Worm (Caenorhabditis elegans) whole organism, L1 larva: ENCODE measurements around the gene srlf-32.

ENCODE experiments used
- C16A3.4 ChIP-seq: fragments of 150-350 bp; optimal IDR thresholded peaks from 2 replicates; lab custom pipeline; 2014; ENCODE audit warnings: missing biosample characterization, missing genetic modification characterization
- aha-1 ChIP-seq: fragments of 150-350 bp; optimal IDR thresholded peaks from 2 replicates; lab custom pipeline; 2014; ENCODE audit warnings: missing biosample characterization, missing genetic modification characterization
- alr-1 ChIP-seq: fragments of 200-800 bp; sonication (Bioruptor generic); optimal IDR thresholded peaks from 2 replicates; lab custom pipeline; 2018; ENCODE audit warnings: borderline replicate concordance, mild to moderate bottlenecking, missing genetic modification characterization, missing compliant biosample characterization
- aly-2 ChIP-seq: fragments of 150-350 bp; optimal IDR thresholded peaks from 2 replicates; lab custom pipeline; 2014; ENCODE audit warnings: missing biosample characterization, missing genetic modification characterization
- ceh-82 ChIP-seq, 3 experiments: fragments of 150-350 bp in 1 of 3; sonication (generic microtip) in 2 of 3; optimal IDR thresholded peaks; 2 replicates each; lab custom pipeline; 2014 to 2017; ENCODE audit warnings: missing biosample characterization in 3 of 3, missing genetic modification characterization in 3 of 3
- ceh-88 ChIP-seq: fragments of 200-800 bp; sonication (Bioruptor generic); IDR thresholded peaks from 2 replicates; pipeline ENCODE4 v1.3.6; 2022; ENCODE audit warnings: missing genetic modification characterization, missing compliant biosample characterization
- elt-3 ChIP-seq, 6 experiments: fragments of 150-350 bp in 1 of 6; sonication (generic microtip); optimal IDR thresholded peaks; 2 replicates each; lab custom pipeline; 2017 to 2018; ENCODE audit warnings: missing biosample characterization in 6 of 6, missing genetic modification characterization in 6 of 6, inconsistent platforms in 1 of 6
- lin-14 ChIP-seq: fragments of 200-800 bp; sonication (Bioruptor generic); optimal IDR thresholded peaks from 2 replicates; lab custom pipeline; 2018; ENCODE audit warnings: mild to moderate bottlenecking, missing genetic modification characterization, moderate library complexity, missing compliant biosample characterization
- mep-1 ChIP-seq: fragments of 150-350 bp; optimal IDR thresholded peaks from 2 replicates; lab custom pipeline; 2014; ENCODE audit warnings: missing biosample characterization, missing genetic modification characterization
- nhr-20 ChIP-seq: sonication (generic microtip); optimal IDR thresholded peaks from 2 replicates; lab custom pipeline; 2016; ENCODE audit warnings: mild to moderate bottlenecking, missing genetic modification characterization, missing compliant biosample characterization
- nhr-76 ChIP-seq: sonication (generic microtip); optimal IDR thresholded peaks from 2 replicates; lab custom pipeline; 2017; ENCODE audit warnings: missing biosample characterization, missing genetic modification characterization
- nhr-77 ChIP-seq: fragments of 150-350 bp; optimal IDR thresholded peaks from 2 replicates; lab custom pipeline; 2014; ENCODE audit warnings: missing biosample characterization, missing genetic modification characterization
- rnt-1 ChIP-seq: sonication (generic microtip); optimal IDR thresholded peaks from 2 replicates; lab custom pipeline; 2016; ENCODE audit warnings: mild to moderate bottlenecking, missing genetic modification characterization, moderate library complexity, missing compliant biosample characterization
- unc-62 ChIP-seq: fragments of 150-350 bp; optimal IDR thresholded peaks from 2 replicates; lab custom pipeline; 2014; ENCODE audit warnings: missing biosample characterization, missing genetic modification reagents, missing genetic modification characterization

DNA sequence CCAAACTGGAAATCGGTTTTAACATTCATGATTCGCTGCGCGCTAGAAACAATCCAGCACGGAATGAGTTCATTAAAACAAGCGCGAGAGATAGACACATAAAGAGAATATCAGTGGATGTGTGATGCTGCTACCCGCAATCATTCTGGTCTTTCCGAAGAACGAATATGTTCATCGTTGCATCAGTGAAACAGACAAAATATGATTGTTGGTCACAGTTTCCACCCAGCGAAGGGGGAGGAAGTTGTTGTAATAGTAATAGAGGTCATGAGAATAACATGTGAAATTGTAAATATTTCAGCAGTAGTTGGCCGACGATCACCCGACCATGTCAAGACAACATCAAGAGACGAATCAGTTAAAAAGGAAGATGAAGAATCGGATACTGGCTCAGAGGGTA is 24.6 kb upstream of the srlf-32 start:
- no peak for TF ChIP-seq aly-2 (tag; lab: Kevin White, UChicago)
- TF ChIP-seq nhr-76: no peak
- TF ChIP-seq unc-62 (GFP tag; lab: Kevin White, UChicago): no peak
- TF ChIP-seq lin-14 (GFP tag; lab: Kevin White, UChicago): no peak
- no peak for TF ChIP-seq ceh-88 (GFP tag; lab: Robert Waterston, UW)
- TF ChIP-seq aha-1 (tag; lab: Kevin White, UChicago): no peak
- no peak for TF ChIP-seq C16A3.4
- TF ChIP-seq mep-1: no peak
- no peak for TF ChIP-seq alr-1
- TF ChIP-seq ceh-82 (tag; optimal IDR thresholded peaks at IDR 0.05; lab: Kevin White, UChicago): no peak
- peak in 1 of 6 experiments; percentile 26 for TF ChIP-seq elt-3 (tag; optimal IDR thresholded peaks at IDR 0.05; lab: Kevin White, UChicago)
- peak; percentile 37 for TF ChIP-seq nhr-20 (tag; lab: Kevin White, UChicago)
- no peak for TF ChIP-seq nhr-77 (tag; lab: Kevin White, UChicago)
- TF ChIP-seq rnt-1 (tag; lab: Kevin White, UChicago): no peak
